Fruit fly (Drosophila melanogaster): ENCODE results near the gene Efa6.

dm6 chr3R:22576979-22577378 is 10.6 kb upstream of the Efa6 start:
- no peak for TF ChIP-seq GATAe (GFP tag; conservative IDR thresholded peaks at IDR 0.05)
- TF ChIP-seq usp (GFP tag; optimal IDR thresholded peaks at IDR 0.05) = no peak
- no peak for TF ChIP-seq jigr1 (GFP tag; IDR thresholded peaks at IDR 0.05)
- no peak for TF ChIP-seq Sin3A (optimal IDR thresholded peaks at IDR 0.05)
- no peak for TF ChIP-seq Rx (GFP tag; IDR thresholded peaks at IDR 0.05)
- no peak for TF ChIP-seq br (optimal IDR thresholded peaks at IDR 0.05)
- no peak for TF ChIP-seq CG15696 (tag; optimal IDR thresholded peaks at IDR 0.05)
- no peak for TF ChIP-seq ttk (GFP tag; IDR thresholded peaks at IDR 0.05)
- TF ChIP-seq Opbp (GFP tag; IDR thresholded peaks at IDR 0.05; ENCODE audit: partially characterized antibody) = no peak
- TF ChIP-seq Hr39 (optimal IDR thresholded peaks at IDR 0.05) = no peak
